Worm (Caenorhabditis elegans): ENCODE measurements around the gene F16B12.1.
A peak's percentile ranks its signal among the peaks of the same experiment; 100 is the strongest.

Gene F16B12.1

ce11 chrX:14102474-14102873 is 17.2 kb downstream of the F16B12.1 start:
- TF ChIP-seq Y5F2A.4 (GFP tag; optimal IDR thresholded peaks at IDR 0.05) = no peak
- peak in 1 of 2 experiments; percentile 95 for TF ChIP-seq unc-62 (GFP tag; optimal IDR thresholded peaks at IDR 0.05 in 1 of 2)
- TF ChIP-seq unc-62 (tag; optimal IDR thresholded peaks at IDR 0.05) = no peak

ce11 chrX:14108245-14108644 is 22.9 kb downstream of the F16B12.1 start, which contains the start of gene F16B12.7:
TSS of gene F16B12.7 (plus strand) at chrX:14108545.
- TF ChIP-seq fos-1 (tag; optimal IDR thresholded peaks at IDR 0.05) = no peak
- peak in 1 of 2 experiments; percentile 39 for TF ChIP-seq unc-62 (GFP tag; optimal IDR thresholded peaks at IDR 0.05 in 1 of 2)
- TF ChIP-seq unc-62 (tag; optimal IDR thresholded peaks at IDR 0.05) = no peak

DNA sequence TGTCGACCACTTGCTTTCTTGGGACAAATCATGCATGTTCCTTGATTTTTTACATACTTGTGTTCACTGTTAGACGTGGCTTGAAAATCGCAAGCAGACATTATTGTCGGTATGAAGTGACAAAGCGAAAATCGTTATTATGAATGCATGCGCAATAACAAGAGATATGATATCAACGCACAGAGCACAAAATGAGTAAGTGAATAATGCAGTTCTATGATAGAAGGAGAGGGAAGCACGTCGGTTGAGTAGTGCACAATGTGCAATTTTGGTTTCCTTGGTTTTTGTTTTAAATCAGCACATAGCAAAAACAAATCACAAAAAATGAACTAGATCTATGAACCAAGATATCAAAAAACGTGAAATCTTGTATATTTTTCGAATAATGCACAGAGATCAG is 28.0 kb downstream of the F16B12.1 start, which contains the start of gene nhr-281:
nhr-281 (minus strand) TSS at position 101 of the 400 bp plus-strand sequence.
- TF ChIP-seq lin-15B (tag; optimal IDR thresholded peaks at IDR 0.05) (no peak), nhr-42 (GFP tag; IDR thresholded peaks at IDR 0.05) (no peak)

ce11 chrX:14115480-14116161 is 30.3 kb downstream of the F16B12.1 start, which contains the start of gene F28H6.7:
TSS of gene F28H6.7 (plus strand) at chrX:14116111.
- TF ChIP-seq mep-1 (tag; optimal IDR thresholded peaks at IDR 0.05) = peak; percentile 52
- TF ChIP-seq zag-1 (tag; optimal IDR thresholded peaks at IDR 0.05) = no peak
- peak; percentile 52 for TF ChIP-seq Y5F2A.4 (GFP tag; optimal IDR thresholded peaks at IDR 0.05)
- TF ChIP-seq madf-9 (GFP tag; conservative IDR thresholded peaks at IDR 0.05) = 0 out of 2 replicates have a peak, but pooled peaks have one; percentile 22
- no peak for TF ChIP-seq ceh-82 (tag; optimal IDR thresholded peaks at IDR 0.05)
- TF ChIP-seq zfp-2 (tag; optimal IDR thresholded peaks at IDR 0.05) = peak; percentile 9
- TF ChIP-seq aly-2 (tag; optimal IDR thresholded peaks at IDR 0.05) = no peak
- no peak for TF ChIP-seq lin-39 (tag; optimal IDR thresholded peaks at IDR 0.05)
- no peak for TF ChIP-seq T26A8.4 (GFP tag; IDR thresholded peaks at IDR 0.05)
- TF ChIP-seq arid-1 (GFP tag; conservative IDR thresholded peaks at IDR 0.05) = peak; percentile 68
- peak; percentile 32 for TF ChIP-seq dpl-1 (GFP tag; optimal IDR thresholded peaks at IDR 0.05)
- no peak for TF ChIP-seq ceh-32 (tag; optimal IDR thresholded peaks at IDR 0.05; ENCODE audit: poor library complexity)
- peak; percentile 17 for TF ChIP-seq nhr-28 (tag; optimal IDR thresholded peaks at IDR 0.05)
- TF ChIP-seq pqm-1 (tag; optimal IDR thresholded peaks at IDR 0.05) = no peak
- TF ChIP-seq php-3 (GFP tag; IDR thresholded peaks at IDR 0.05) = peak; percentile 58; the same call in 1 of the 2 replicates
- TF ChIP-seq nhr-42 (GFP tag; IDR thresholded peaks at IDR 0.05) = no peak
- peak; percentile 10 to 58 for TF ChIP-seq daf-16 (GFP tag; optimal IDR thresholded peaks at IDR 0.05)
- TF ChIP-seq daf-16 (tag; optimal IDR thresholded peaks at IDR 0.05) = peak; percentile 42
- TF ChIP-seq mxl-2 (GFP tag; conservative IDR thresholded peaks at IDR 0.05) = no peak; the same call in 1 of the 2 replicates
- TF ChIP-seq mes-2 (tag; optimal IDR thresholded peaks at IDR 0.05; ENCODE audit: poor library complexity, severe bottlenecking) = no peak
- TF ChIP-seq mxl-3 (GFP tag; optimal IDR thresholded peaks at IDR 0.05) = no peak
- peak; percentile 33 for TF ChIP-seq nhr-77 (tag; optimal IDR thresholded peaks at IDR 0.05)
- TF ChIP-seq lin-38 (GFP tag; IDR thresholded peaks at IDR 0.05) = no peak
- no peak; the same call in 1 of the 2 replicates for TF ChIP-seq zip-11 (GFP tag; IDR thresholded peaks at IDR 0.05)
- no peak for TF ChIP-seq daf-19 (GFP tag; conservative IDR thresholded peaks at IDR 0.05)
- TF ChIP-seq skn-1 (tag; optimal IDR thresholded peaks at IDR 0.05) = no peak
- peak; percentile 75; the same call in 1 of the 2 replicates for TF ChIP-seq D1046.2 (GFP tag; IDR thresholded peaks at IDR 0.05)
- no peak for TF ChIP-seq unc-62 (GFP tag; optimal IDR thresholded peaks at IDR 0.05 in 1 of 2)
- no peak for TF ChIP-seq unc-62 (tag; optimal IDR thresholded peaks at IDR 0.05)
- TF ChIP-seq hlh-30 (tag; optimal IDR thresholded peaks at IDR 0.05; ENCODE audit: insufficient read depth) = peak; percentile 48
- TF ChIP-seq attf-4 (tag; optimal IDR thresholded peaks at IDR 0.05) = no peak
- TF ChIP-seq ztf-11 (tag; optimal IDR thresholded peaks at IDR 0.05) = no peak
- TF ChIP-seq egl-27 (tag; optimal IDR thresholded peaks at IDR 0.05) = no peak
- TF ChIP-seq hlh-11 (tag; optimal IDR thresholded peaks at IDR 0.05) = no peak
- no peak for TF ChIP-seq unc-39 (tag; optimal IDR thresholded peaks at IDR 0.05)
- TF ChIP-seq set-16 (GFP tag; IDR thresholded peaks at IDR 0.05) = no peak; the same call in 1 of the 2 replicates
- TF ChIP-seq nhr-10 (tag; optimal IDR thresholded peaks at IDR 0.05) = no peak
- TF ChIP-seq nhr-237 (tag; optimal IDR thresholded peaks at IDR 0.05) = no peak
- no peak for TF ChIP-seq daf-12 (tag; optimal IDR thresholded peaks at IDR 0.05)
- no peak for TF ChIP-seq lin-15B (tag; optimal IDR thresholded peaks at IDR 0.05)
- TF ChIP-seq egl-43 (GFP tag; IDR thresholded peaks at IDR 0.05) = peak; percentile 92
- TF ChIP-seq spr-3 (GFP tag; optimal IDR thresholded peaks at IDR 0.05) = peak; percentile 66
- TF ChIP-seq snpc-1.2 (GFP tag; IDR thresholded peaks at IDR 0.05) = peak; percentile 76

Data from whole organism, L4 larva.